Worm (Caenorhabditis elegans): ENCODE results near the gene pho-1.

pho-1 gene

ce11 chrII:5228662-5229061 is 7.0 kb downstream of the pho-1 start:
- TF ChIP-seq mdl-1 (tag; optimal IDR thresholded peaks at IDR 0.05), result no peak

ce11 chrII:5227768-5228167 is 7.9 kb downstream of the pho-1 start:
- TF ChIP-seq nfya-1 (tag; optimal IDR thresholded peaks at IDR 0.05; ENCODE audit: insufficient read depth) (peak; percentile 26), jun-1 (tag; optimal IDR thresholded peaks at IDR 0.05) (peak; percentile 11), nhr-28 (tag; optimal IDR thresholded peaks at IDR 0.05) (no peak), ztf-11 (tag; optimal IDR thresholded peaks at IDR 0.05) (no peak), pqm-1 (tag; optimal IDR thresholded peaks at IDR 0.05) (peak; percentile 25), ceh-28 (tag; optimal IDR thresholded peaks at IDR 0.05) (peak; percentile 50), daf-12 (tag; optimal IDR thresholded peaks at IDR 0.05) (no peak), pha-4 (tag; optimal IDR thresholded peaks at IDR 0.05) (peak; percentile 82), elt-2 (tag; optimal IDR thresholded peaks at IDR 0.05) (peak; percentile 91)

DNA sequence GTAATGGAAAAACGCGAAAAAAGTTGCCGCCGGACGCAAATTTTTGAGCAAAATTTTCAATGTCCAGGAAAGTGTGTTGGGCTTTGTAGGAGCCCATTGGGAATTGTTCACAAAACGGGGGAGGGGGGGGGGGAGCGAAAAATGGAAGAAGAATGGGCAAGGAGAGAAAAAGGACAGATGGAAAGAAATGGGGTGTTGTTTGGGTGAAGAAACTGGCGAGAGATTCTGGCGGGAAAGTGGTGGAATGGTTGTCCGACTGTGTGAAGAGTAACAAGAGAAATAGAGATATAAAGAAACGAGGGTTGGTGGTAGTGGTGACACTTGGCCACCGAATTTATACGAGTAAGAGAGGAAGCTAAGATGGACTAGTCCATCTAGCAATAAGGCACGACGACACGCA is 9.3 kb downstream of the pho-1 start:
- TF ChIP-seq lin-15B (tag; optimal IDR thresholded peaks at IDR 0.05), result peak; percentile 59
- peak; percentile 58 for TF ChIP-seq lin-39 (tag; optimal IDR thresholded peaks at IDR 0.05)
- peak; percentile 23 for TF ChIP-seq egl-5 (tag; optimal IDR thresholded peaks at IDR 0.05)
- no peak for TF ChIP-seq ZK546.5 (tag; optimal IDR thresholded peaks at IDR 0.05)
- TF ChIP-seq nfya-1 (tag; optimal IDR thresholded peaks at IDR 0.05; ENCODE audit: insufficient read depth), result peak; percentile 43

DNA sequence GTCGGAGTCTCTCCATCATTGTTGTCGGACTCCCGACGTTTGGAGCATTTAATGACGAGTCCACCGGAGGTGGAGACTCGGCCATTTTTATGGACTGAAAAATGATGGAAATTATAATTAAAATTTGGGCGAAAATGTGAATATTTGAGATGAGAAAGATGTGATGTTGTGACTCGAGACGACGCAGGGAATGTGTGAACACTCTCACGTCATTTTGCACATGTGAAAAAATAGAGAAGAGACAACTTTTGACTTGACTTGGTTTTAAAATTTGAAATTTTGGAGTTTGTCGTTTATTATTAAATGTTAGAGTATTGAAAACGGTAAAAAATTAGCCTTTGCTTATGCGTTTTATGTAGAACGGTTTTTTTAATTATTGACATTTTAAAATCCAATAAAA is 10.4 kb downstream of the pho-1 start, which contains the start of gene dsh-1:
TSS of gene dsh-1 (minus strand) at position 101 of the 400 bp plus-strand sequence.
- TF ChIP-seq hmg-11 (tag; optimal IDR thresholded peaks at IDR 0.05) (peak; percentile 25), skn-1 (tag; optimal IDR thresholded peaks at IDR 0.05) (no peak)

ce11 chrII:5222830-5223229 is 12.8 kb downstream of the pho-1 start:
- peak; percentile 36 for TF ChIP-seq nfya-1 (tag; optimal IDR thresholded peaks at IDR 0.05; ENCODE audit: insufficient read depth)
- peak; percentile 88 for TF ChIP-seq egl-5 (tag; optimal IDR thresholded peaks at IDR 0.05)
- no peak for TF ChIP-seq aly-2 (tag; optimal IDR thresholded peaks at IDR 0.05)
- no peak for TF ChIP-seq ceh-82 (tag; optimal IDR thresholded peaks at IDR 0.05)
- no peak for TF ChIP-seq pha-4 (tag; optimal IDR thresholded peaks at IDR 0.05)
- no peak for TF ChIP-seq unc-62 (GFP tag; optimal IDR thresholded peaks at IDR 0.05)
- no peak for TF ChIP-seq pqm-1 (tag; optimal IDR thresholded peaks at IDR 0.05)
- TF ChIP-seq tbx-2 (tag; optimal IDR thresholded peaks at IDR 0.05), result no peak
- no peak for TF ChIP-seq ceh-16 (tag; optimal IDR thresholded peaks at IDR 0.05)

DNA sequence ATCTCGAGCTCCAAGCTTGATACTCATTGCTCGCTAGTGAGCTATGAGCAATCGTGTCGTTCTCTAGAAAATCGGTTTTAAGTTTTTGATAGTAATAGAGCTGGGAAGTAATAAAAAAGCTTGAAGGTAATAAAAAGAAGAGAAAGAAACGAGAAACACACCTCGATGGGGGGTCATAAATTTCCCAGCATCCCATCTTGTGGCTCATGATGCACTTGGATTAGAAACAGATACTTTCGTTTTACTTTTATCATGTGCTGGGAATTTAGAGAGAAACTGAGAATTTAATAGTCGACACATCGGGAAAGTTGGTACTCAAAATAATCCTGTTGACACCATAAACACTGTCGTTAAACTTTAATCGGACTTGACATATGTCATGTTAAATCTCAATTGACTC is 15.0 kb downstream of the pho-1 start:
- peak; percentile 91 for TF ChIP-seq egl-5 (tag; optimal IDR thresholded peaks at IDR 0.05)
- TF ChIP-seq nhr-25 (tag; optimal IDR thresholded peaks at IDR 0.05), result no peak

DNA sequence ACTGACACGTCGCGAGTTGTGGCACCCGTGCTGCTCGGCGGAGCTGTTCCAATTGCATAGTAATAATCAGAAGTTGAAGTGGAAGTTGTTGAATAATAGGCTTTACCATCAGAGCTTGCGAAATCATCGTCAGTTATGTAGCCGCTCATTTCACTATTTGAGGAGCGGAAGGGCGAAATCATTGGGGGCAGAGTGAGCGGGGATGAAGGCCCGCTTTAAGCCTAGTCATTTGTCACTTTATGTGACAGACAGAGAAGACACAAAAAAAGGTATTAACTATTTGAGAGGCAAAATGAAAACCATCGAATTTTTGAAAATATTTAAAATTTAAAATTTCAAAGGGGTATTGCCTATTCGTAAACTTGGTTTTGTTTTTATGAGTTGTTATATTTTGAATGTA is 17.3 kb downstream of the pho-1 start:
- no peak for TF ChIP-seq nhr-23 (tag; optimal IDR thresholded peaks at IDR 0.05)
- no peak for TF ChIP-seq ZK546.5 (tag; optimal IDR thresholded peaks at IDR 0.05)
- TF ChIP-seq elt-1 (tag; optimal IDR thresholded peaks at IDR 0.05), result peak; percentile 6
- no peak for TF ChIP-seq ztf-4 (tag; optimal IDR thresholded peaks at IDR 0.05)
- TF ChIP-seq ama-1 (optimal IDR thresholded peaks at IDR 0.05), result no peak
- no peak for TF ChIP-seq egl-27 (tag; optimal IDR thresholded peaks at IDR 0.05)
- no peak for TF ChIP-seq nfya-1 (tag; optimal IDR thresholded peaks at IDR 0.05; ENCODE audit: insufficient read depth)
- TF ChIP-seq sea-2 (GFP tag; optimal IDR thresholded peaks at IDR 0.05), result no peak
- no peak for TF ChIP-seq aly-2 (tag; optimal IDR thresholded peaks at IDR 0.05)
- peak; percentile 63 for TF ChIP-seq lin-39 (tag; optimal IDR thresholded peaks at IDR 0.05)
- no peak for TF ChIP-seq tbx-2 (tag; optimal IDR thresholded peaks at IDR 0.05)
- TF ChIP-seq ceh-16 (tag; optimal IDR thresholded peaks at IDR 0.05), result no peak
- TF ChIP-seq pqm-1 (tag; optimal IDR thresholded peaks at IDR 0.05), result no peak

- no peak for TF ChIP-seq ceh-82 (tag; optimal IDR thresholded peaks at IDR 0.05)
- TF ChIP-seq nhr-23 (tag; optimal IDR thresholded peaks at IDR 0.05), result no peak
- no peak for TF ChIP-seq ceh-28 (tag; optimal IDR thresholded peaks at IDR 0.05)
- TF ChIP-seq ztf-4 (tag; optimal IDR thresholded peaks at IDR 0.05), result no peak
- no peak for TF ChIP-seq mdl-1 (tag; optimal IDR thresholded peaks at IDR 0.05)
- no peak for TF ChIP-seq nhr-67 (tag; optimal IDR thresholded peaks at IDR 0.05)
- no peak for TF ChIP-seq elt-2 (tag; optimal IDR thresholded peaks at IDR 0.05)
- no peak for TF ChIP-seq nhr-76 (tag; optimal IDR thresholded peaks at IDR 0.05)
- TF ChIP-seq pha-4 (tag; optimal IDR thresholded peaks at IDR 0.05), result no peak
- no peak for TF ChIP-seq unc-62 (GFP tag; optimal IDR thresholded peaks at IDR 0.05)
- no peak for TF ChIP-seq skn-1 (tag; optimal IDR thresholded peaks at IDR 0.05)
- TF ChIP-seq lin-15B (tag; optimal IDR thresholded peaks at IDR 0.05), result no peak
- TF ChIP-seq ztf-11 (tag; optimal IDR thresholded peaks at IDR 0.05), result no peak
- no peak for TF ChIP-seq sea-2 (GFP tag; optimal IDR thresholded peaks at IDR 0.05)
- TF ChIP-seq tbx-2 (tag; optimal IDR thresholded peaks at IDR 0.05), result no peak
- no peak for TF ChIP-seq jun-1 (tag; optimal IDR thresholded peaks at IDR 0.05)
- TF ChIP-seq lin-39 (tag; optimal IDR thresholded peaks at IDR 0.05), result no peak
- TF ChIP-seq nfya-1 (tag; optimal IDR thresholded peaks at IDR 0.05; ENCODE audit: insufficient read depth), result no peak
- TF ChIP-seq nhr-28 (tag; optimal IDR thresholded peaks at IDR 0.05), result no peak
These were observed 23.0 kb downstream of the pho-1 start, which contains the start of gene C34F11.1 for ce11 chrII:5212675-5213074. C34F11.1 (plus strand) TSS chrII:5212975.

Data from whole organism, L3 larva.